Worm (Caenorhabditis elegans) whole organism, L4 larva: ENCODE data around the gene Y32F6A.4.

Experiments
- F37D6.2 ChIP-seq: sonication (generic microtip); optimal IDR thresholded peaks from 2 replicates; lab custom pipeline; 2016; ENCODE audit warnings: mild to moderate bottlenecking, missing genetic modification characterization, missing compliant biosample characterization
- F49E8.2 ChIP-seq: sonication (generic microtip); optimal IDR thresholded peaks from 2 replicates; lab custom pipeline; 2016; ENCODE audit warnings: missing compliant biosample characterization, mild to moderate bottlenecking, missing genetic modification characterization, borderline replicate concordance
- R02D3.7 ChIP-seq: fragments of 150-350 bp; sonication (generic microtip); optimal IDR thresholded peaks from 3 replicates; lab custom pipeline; 2014; ENCODE audit warnings: missing biosample characterization, missing genetic modification characterization
- T20F7.1 ChIP-seq: fragments of 200-800 bp; sonication (Bioruptor generic); optimal IDR thresholded peaks from 2 replicates; lab custom pipeline; 2018; ENCODE audit warnings: mild to moderate bottlenecking, missing genetic modification characterization, missing compliant biosample characterization
- T26A8.4 ChIP-seq: fragments of 200-800 bp; sonication (Bioruptor generic); IDR thresholded peaks from 2 replicates; pipeline ENCODE4 v1.3.6; 2022; ENCODE audit warnings: missing genetic modification characterization, missing compliant biosample characterization
- Y5F2A.4 ChIP-seq: fragments of 200-800 bp; sonication (Bioruptor generic); optimal IDR thresholded peaks from 2 replicates; lab custom pipeline; 2018; ENCODE audit warnings: mild to moderate bottlenecking, missing genetic modification characterization, missing compliant biosample characterization
- ZK337.2 ChIP-seq: fragments of 200-800 bp; sonication (Bioruptor generic); IDR thresholded peaks from 2 replicates; pipeline ENCODE4 v1.3.6; 2022; ENCODE audit warnings: missing genetic modification reagents, missing genetic modification characterization, missing compliant biosample characterization
- ZK546.5 ChIP-seq, 2 experiments: sonication (generic microtip); optimal IDR thresholded peaks; 2 replicates each; lab custom pipeline; 2017; ENCODE audit warnings: missing biosample characterization in 2 of 2, missing genetic modification characterization in 2 of 2
- attf-4 ChIP-seq: sonication (generic microtip); optimal IDR thresholded peaks from 3 replicates; lab custom pipeline; 2017; ENCODE audit warnings: missing biosample characterization, missing genetic modification characterization
- ceh-20 ChIP-seq: fragments of 200-800 bp; sonication (Bioruptor generic); IDR thresholded peaks from 2 replicates; pipeline ENCODE4 v1.3.6; 2022; ENCODE audit warnings: missing genetic modification reagents, missing genetic modification characterization, missing compliant biosample characterization
- ceh-28 ChIP-seq: fragments of 150-350 bp; optimal IDR thresholded peaks from 2 replicates; lab custom pipeline; 2014; ENCODE audit warnings: missing biosample characterization, missing genetic modification reagents, missing genetic modification characterization
- ceh-32 ChIP-seq: sonication (generic microtip); optimal IDR thresholded peaks from 2 replicates; lab custom pipeline; 2016; ENCODE audit warnings: mild to moderate bottlenecking, missing genetic modification characterization, missing compliant biosample characterization; ENCODE audit not compliant: poor library complexity
- cey-2 ChIP-seq: sonication (generic microtip); optimal IDR thresholded peaks from 3 replicates; lab custom pipeline; 2017; ENCODE audit warnings: missing genetic modification characterization, mild to moderate bottlenecking, missing compliant biosample characterization, antibody characterized with exemption, borderline replicate concordance; ENCODE audit not compliant: insufficient read depth
- ctbp-1 ChIP-seq: fragments of 200-800 bp; sonication (Bioruptor generic); IDR thresholded peaks from 2 replicates; pipeline ENCODE4 v1.3.6; 2022; ENCODE audit warnings: missing genetic modification reagents, missing genetic modification characterization, missing compliant biosample characterization
- daf-19 ChIP-seq: fragments of 200-800 bp; sonication (Bioruptor generic); conservative IDR thresholded peaks from 2 replicates; pipeline ENCODE4 v1.3.6; 2022; ENCODE audit warnings: missing genetic modification characterization, missing compliant biosample characterization
- dpl-1 ChIP-seq: fragments of 150-350 bp; optimal IDR thresholded peaks from 2 replicates; lab custom pipeline; 2014; ENCODE audit warnings: missing biosample characterization, missing genetic modification reagents, missing genetic modification characterization
- dve-1 ChIP-seq: sonication (generic microtip); optimal IDR thresholded peaks from 2 replicates; lab custom pipeline; 2017; ENCODE audit warnings: antibody characterized with exemption, mild to moderate bottlenecking, missing genetic modification characterization, missing compliant biosample characterization; ENCODE audit not compliant: insufficient read depth
- egl-43 ChIP-seq: fragments of 200-800 bp; sonication (Bioruptor generic); IDR thresholded peaks from 2 replicates; pipeline ENCODE4 v1.3.6; 2022; ENCODE audit warnings: missing genetic modification reagents, missing genetic modification characterization, missing compliant biosample characterization
- fos-1 ChIP-seq: fragments of 150-350 bp; optimal IDR thresholded peaks from 2 replicates; lab custom pipeline; 2014; ENCODE audit warnings: missing biosample characterization, missing genetic modification characterization
- gei-8 ChIP-seq: fragments of 200-800 bp; sonication (Bioruptor generic); optimal IDR thresholded peaks from 2 replicates; lab custom pipeline; 2018; ENCODE audit warnings: mild to moderate bottlenecking, missing genetic modification characterization, missing compliant biosample characterization
- hlh-11 ChIP-seq: fragments of 200-800 bp; sonication (Bioruptor generic); optimal IDR thresholded peaks from 2 replicates; lab custom pipeline; 2018; ENCODE audit warnings: mild to moderate bottlenecking, missing genetic modification characterization, missing compliant biosample characterization
- hlh-30 ChIP-seq: sonication (generic microtip); optimal IDR thresholded peaks from 2 replicates; lab custom pipeline; 2017; ENCODE audit warnings: antibody characterized with exemption, mild to moderate bottlenecking, missing genetic modification characterization, missing compliant biosample characterization; ENCODE audit not compliant: insufficient read depth
- jun-1 ChIP-seq: fragments of 150-350 bp; optimal IDR thresholded peaks from 2 replicates; lab custom pipeline; 2014; ENCODE audit warnings: missing biosample characterization, missing genetic modification reagents, missing genetic modification characterization
- lir-3 ChIP-seq: sonication (generic microtip); optimal IDR thresholded peaks from 2 replicates; lab custom pipeline; 2016; ENCODE audit warnings: mild to moderate bottlenecking, missing genetic modification characterization, missing compliant biosample characterization
- madf-5 ChIP-seq, 2 experiments: fragments of 200-800 bp; sonication (Bioruptor generic); IDR thresholded peaks; 2 replicates each; pipeline ENCODE4 v1.3.6; 2022; ENCODE audit warnings: missing compliant biosample characterization in 2 of 2, missing genetic modification characterization in 2 of 2
- madf-9 ChIP-seq: fragments of 200-800 bp; sonication (Bioruptor generic); conservative IDR thresholded peaks from 2 replicates; pipeline ENCODE4 v1.3.6; 2022; ENCODE audit warnings: missing genetic modification reagents, missing genetic modification characterization, missing compliant biosample characterization
- mes-2 ChIP-seq: sonication (generic microtip); optimal IDR thresholded peaks from 2 replicates; lab custom pipeline; 2016; ENCODE audit warnings: missing genotype, mild to moderate bottlenecking, missing genetic modification characterization, missing compliant biosample characterization; ENCODE audit not compliant: poor library complexity, severe bottlenecking
- nhr-11 ChIP-seq: fragments of 150-350 bp; optimal IDR thresholded peaks from 2 replicates; lab custom pipeline; 2014; ENCODE audit warnings: missing biosample characterization, missing genetic modification characterization
- nhr-76 ChIP-seq: fragments of 150-350 bp; optimal IDR thresholded peaks from 2 replicates; lab custom pipeline; 2014; ENCODE audit warnings: missing biosample characterization, missing genetic modification characterization
- php-3 ChIP-seq: fragments of 200-800 bp; sonication (Bioruptor generic); IDR thresholded peaks from 2 replicates; pipeline ENCODE4 v1.3.6; 2022; ENCODE audit warnings: missing genetic modification reagents, missing genetic modification characterization, missing compliant biosample characterization
- pqm-1 ChIP-seq: sonication (generic microtip); optimal IDR thresholded peaks from 2 replicates; lab custom pipeline; 2017; ENCODE audit warnings: missing biosample characterization, missing genetic modification characterization
- set-16 ChIP-seq: fragments of 200-800 bp; sonication (Bioruptor generic); IDR thresholded peaks from 2 replicates; pipeline ENCODE4 v1.3.6; 2022; ENCODE audit warnings: missing genetic modification reagents, missing genetic modification characterization, missing compliant biosample characterization
- skn-1 ChIP-seq: fragments of 150-350 bp; optimal IDR thresholded peaks from 2 replicates; lab custom pipeline; 2014; ENCODE audit warnings: missing biosample characterization, missing genetic modification characterization
- unc-130 ChIP-seq: sonication (generic microtip); optimal IDR thresholded peaks from 2 replicates; lab custom pipeline; 2016; ENCODE audit warnings: missing genetic modification reagents, missing genetic modification characterization, missing compliant biosample characterization
- unc-62 ChIP-seq, 3 experiments: fragments of 150-350 bp in 1 of 3; sonication (generic microtip); optimal IDR thresholded peaks in 2 of 3; peaks in 1 of 3; 1 replicate in 1 of 3; 2 replicates in 2 of 3; lab custom pipeline; 2014 to 2017; ENCODE audit warnings: missing biosample characterization in 3 of 3, missing genetic modification characterization in 3 of 3, missing genetic modification reagents in 3 of 3, missing genotype in 1 of 3
- vab-7 ChIP-seq: fragments of 200-800 bp; sonication (Bioruptor generic); IDR thresholded peaks from 2 replicates; pipeline ENCODE4 v1.3.6; 2022; ENCODE audit warnings: missing genetic modification reagents, missing genetic modification characterization, missing compliant biosample characterization
- zag-1 ChIP-seq: fragments of 150-350 bp; optimal IDR thresholded peaks from 2 replicates; lab custom pipeline; 2014; ENCODE audit warnings: missing biosample characterization, missing genetic modification characterization
- ztf-11 ChIP-seq: fragments of 150-350 bp; optimal IDR thresholded peaks from 2 replicates; lab custom pipeline; 2014; ENCODE audit warnings: missing biosample characterization, missing genetic modification characterization

Gene Y32F6A.4

DNA sequence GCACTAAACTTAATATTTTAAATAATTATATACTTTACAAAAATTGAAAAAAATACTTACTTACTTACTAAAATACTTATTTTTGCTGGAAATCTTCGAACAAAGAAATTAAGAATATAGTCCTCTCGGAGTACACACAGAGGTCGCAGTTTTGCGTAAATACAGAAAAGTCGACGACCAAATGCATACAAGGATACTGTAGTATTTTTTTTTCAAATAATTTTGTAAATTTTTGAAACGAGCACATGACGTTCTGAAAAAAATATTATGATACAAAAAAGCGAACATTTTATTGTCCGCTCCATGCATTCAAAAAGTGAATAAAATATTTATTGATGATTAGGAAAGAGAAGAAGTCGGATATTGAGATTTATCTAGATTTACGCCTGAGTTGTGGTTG lies 7.6 kb downstream of the Y32F6A.4 start, which contains the start of gene apc-10:
Gene apc-10 (minus strand): TSS at position 101 of the 400 bp plus-strand sequence.
- TF ChIP-seq zag-1, result no peak
- TF ChIP-seq egl-43 (GFP tag; lab: Robert Waterston, UW), result no peak
- TF ChIP-seq ZK546.5 (tag; optimal IDR thresholded peaks at IDR 0.05; lab: Kevin White, UChicago), result no peak
- TF ChIP-seq madf-9 (GFP tag; lab: Robert Waterston, UW), result no peak
- no peak for TF ChIP-seq dpl-1 (GFP tag; lab: Kevin White, UChicago)
- TF ChIP-seq ctbp-1 (GFP tag; lab: Robert Waterston, UW), result no peak
- TF ChIP-seq Y5F2A.4 (GFP tag; lab: Kevin White, UChicago), result no peak
- TF ChIP-seq unc-130 (GFP tag; lab: Kevin White, UChicago), result no peak
- TF ChIP-seq mes-2 (tag; lab: Kevin White, UChicago), result no peak
- no peak for TF ChIP-seq lir-3 (tag; lab: Kevin White, UChicago)
- TF ChIP-seq cey-2, result no peak
- TF ChIP-seq nhr-76 (tag; lab: Kevin White, UChicago), result no peak
- TF ChIP-seq vab-7 (GFP tag; lab: Robert Waterston, UW), result no peak
- TF ChIP-seq F37D6.2 (tag; lab: Kevin White, UChicago), result no peak
- no peak for TF ChIP-seq ZK337.2

DNA sequence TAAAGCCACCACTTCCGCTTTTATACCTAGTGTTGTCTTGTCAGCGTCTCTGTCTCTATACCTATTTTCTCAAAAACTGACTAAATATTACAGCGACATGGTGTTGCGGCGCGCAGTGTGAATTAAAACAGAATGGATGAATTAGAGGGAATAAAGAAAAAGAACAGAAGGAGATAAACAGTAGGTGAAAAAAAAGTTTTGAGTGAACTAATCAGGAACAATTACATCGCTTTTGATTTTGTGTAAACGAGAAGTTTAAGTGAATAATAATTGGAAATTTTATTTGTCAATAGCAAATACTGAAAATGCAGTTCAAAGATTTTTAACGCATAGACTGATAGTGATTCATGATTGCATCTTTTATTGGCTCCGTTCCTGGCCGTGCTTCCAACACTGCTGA lies 8.8 kb downstream of the Y32F6A.4 start, which contains the start of gene col-12:
Gene col-12 (minus strand): TSS at position 101 of the 400 bp plus-strand sequence.
- no peak for TF ChIP-seq ceh-28 (tag; lab: Kevin White, UChicago)
- no peak for TF ChIP-seq pqm-1

DNA sequence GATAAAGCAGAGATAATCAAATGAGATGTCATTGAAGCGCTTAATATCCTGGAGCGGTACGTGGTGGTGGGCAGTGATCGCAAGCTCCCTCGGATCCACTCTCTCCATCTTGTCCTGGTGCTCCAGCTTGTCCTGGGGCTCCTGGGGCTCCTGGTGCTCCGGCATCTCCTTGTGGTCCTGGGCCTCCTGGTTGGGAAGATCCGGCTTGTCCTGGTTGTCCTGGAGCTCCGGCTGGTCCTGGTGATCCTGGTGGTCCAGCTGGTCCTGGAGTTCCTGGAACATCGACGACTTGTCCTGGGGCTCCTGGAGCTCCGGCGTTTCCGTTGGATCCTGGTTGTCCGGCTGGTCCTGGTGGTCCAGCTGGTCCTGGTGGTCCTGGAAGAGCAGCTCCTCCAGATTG lies 9.9 kb downstream of the Y32F6A.4 start:
- TF ChIP-seq set-16, result peak; percentile 97
- TF ChIP-seq ceh-20 (GFP tag; lab: Robert Waterston, UW), result peak; percentile 48; the same call in 1 of the 2 replicates
- 0 out of 4 replicates have a peak, but pooled peaks of 1 of the 2 experiments have one; percentile 51 for TF ChIP-seq madf-5 (GFP tag; IDR thresholded peaks at IDR 0.05; lab: Robert Waterston, UW)
- TF ChIP-seq ctbp-1 (GFP tag; lab: Robert Waterston, UW), result peak; percentile 49

DNA sequence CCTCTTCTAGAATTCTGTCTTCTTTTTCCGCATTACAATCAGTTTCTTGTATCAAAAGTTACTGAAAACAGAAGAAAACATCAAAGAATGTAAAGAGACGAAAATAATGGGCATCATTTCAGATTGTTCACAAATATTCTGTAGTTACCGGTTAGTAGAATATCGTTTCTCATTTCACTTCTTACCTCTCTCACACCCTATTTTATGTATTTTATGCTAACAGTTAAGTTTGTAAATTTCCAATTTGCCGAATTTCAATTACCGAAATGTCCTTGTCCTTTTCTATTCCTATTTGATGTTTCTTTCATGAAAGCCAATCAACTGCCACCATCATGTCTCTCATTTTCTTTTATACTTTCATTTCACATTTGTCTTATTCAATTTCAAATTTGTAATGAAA lies 10.4 kb downstream of the Y32F6A.4 start:
- TF ChIP-seq nhr-11 (no peak), T26A8.4 (peak; percentile 62; the same call in 1 of the 2 replicates), F49E8.2 (tag; lab: Kevin White, UChicago) (no peak), T20F7.1 (GFP tag; lab: Kevin White, UChicago) (peak; percentile 6), hlh-11 (tag; lab: Kevin White, UChicago) (no peak), R02D3.7 (tag; lab: Kevin White, UChicago) (no peak), unc-62 (GFP tag; optimal IDR thresholded peaks at IDR 0.05 in 1 of 2; lab: Kevin White, UChicago) (peak in 1 of 2 experiments; percentile 66), unc-62 (tag; optimal IDR thresholded peaks at IDR 0.05; lab: Kevin White, UChicago) (no peak), daf-19 (GFP tag; lab: Robert Waterston, UW) (no peak), dve-1 (no peak), hlh-30 (no peak), php-3 (GFP tag; lab: Robert Waterston, UW) (no peak), cey-2 (peak; percentile 4), mes-2 (tag; lab: Kevin White, UChicago) (no peak)

DNA sequence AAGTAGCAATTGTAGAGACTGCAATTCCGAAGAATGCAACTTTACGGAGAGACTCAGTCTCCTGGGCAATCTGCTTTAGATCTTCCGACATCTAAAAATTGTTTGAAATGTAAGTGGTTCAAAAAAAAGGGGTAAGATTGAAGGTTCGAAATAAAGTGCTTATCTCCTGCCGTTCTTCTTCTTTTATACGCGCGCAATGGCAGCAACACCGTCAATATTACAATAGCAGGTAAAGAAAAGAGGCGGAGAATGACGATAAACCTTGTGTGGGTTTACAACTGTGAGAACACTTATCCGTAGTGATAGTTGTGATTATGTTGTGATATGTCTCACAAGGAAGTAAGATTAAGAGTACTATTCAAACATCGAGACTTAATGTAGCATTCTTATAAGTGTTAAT lies 12.1 kb downstream of the Y32F6A.4 start, which contains the start of gene col-13:
Gene col-13 (minus strand): TSS at position 101 of the 400 bp plus-strand sequence.
- no peak for TF ChIP-seq cey-2
- no peak for TF ChIP-seq fos-1 (tag; lab: Kevin White, UChicago)
- no peak for TF ChIP-seq gei-8 (GFP tag; lab: Kevin White, UChicago)
- no peak for TF ChIP-seq skn-1 (tag; lab: Kevin White, UChicago)
- no peak for TF ChIP-seq ztf-11 (tag; lab: Kevin White, UChicago)
- TF ChIP-seq jun-1 (tag; lab: Kevin White, UChicago), result no peak
- TF ChIP-seq egl-43 (GFP tag; lab: Robert Waterston, UW), result no peak
- TF ChIP-seq ceh-28 (tag; lab: Kevin White, UChicago), result no peak
- TF ChIP-seq attf-4 (tag; lab: Kevin White, UChicago), result no peak
- no peak for TF ChIP-seq T26A8.4
- TF ChIP-seq R02D3.7 (tag; lab: Kevin White, UChicago), result no peak
- no peak for TF ChIP-seq ctbp-1 (GFP tag; lab: Robert Waterston, UW)
- no peak for TF ChIP-seq ceh-32
- TF ChIP-seq nhr-76 (tag; lab: Kevin White, UChicago), result no peak
